Worm (Caenorhabditis elegans): ENCODE results near the gene ssq-1.

Gene ssq-1

ce11 chrIV:9825196-9825744, 27.1 kb upstream of the ssq-1 start, which contains the start of gene mtr-4 (continued):
- TF ChIP-seq ZK546.5 (tag; optimal IDR thresholded peaks at IDR 0.05) (no peak), nhr-43 (tag; optimal IDR thresholded peaks at IDR 0.05; ENCODE audit: poor library complexity, severe bottlenecking) (no peak), lin-15B (tag; optimal IDR thresholded peaks at IDR 0.05) (peak; percentile 62), nfya-1 (tag; optimal IDR thresholded peaks at IDR 0.05; ENCODE audit: insufficient read depth) (no peak), pqm-1 (tag; optimal IDR thresholded peaks at IDR 0.05) (no peak), tbx-2 (tag; optimal IDR thresholded peaks at IDR 0.05) (no peak), fos-1 (tag; optimal IDR thresholded peaks at IDR 0.05) (no peak), ztf-4 (tag; optimal IDR thresholded peaks at IDR 0.05) (no peak), snpc-4 (tag; optimal IDR thresholded peaks at IDR 0.05) (no peak), ztf-11 (tag; optimal IDR thresholded peaks at IDR 0.05) (no peak)

ce11 chrIV:9832586-9832985, 19.8 kb upstream of the ssq-1 start, which contains the start of gene kin-21:
TSS of gene kin-21 (plus strand) at chrIV:9832886.
- TF ChIP-seq unc-62 (GFP tag; optimal IDR thresholded peaks at IDR 0.05) = no peak
- no peak for TF ChIP-seq fos-1 (tag; optimal IDR thresholded peaks at IDR 0.05)
- TF ChIP-seq ztf-11 (tag; optimal IDR thresholded peaks at IDR 0.05) = no peak
- TF ChIP-seq daf-12 (tag; optimal IDR thresholded peaks at IDR 0.05) = no peak
- no peak for TF ChIP-seq tbx-2 (tag; optimal IDR thresholded peaks at IDR 0.05)
- TF ChIP-seq lsy-12 (tag; optimal IDR thresholded peaks at IDR 0.05) = no peak
- TF ChIP-seq R02D3.7 (tag; optimal IDR thresholded peaks at IDR 0.05) = no peak
- no peak for TF ChIP-seq egl-27 (tag; optimal IDR thresholded peaks at IDR 0.05)
- no peak for TF ChIP-seq elt-1 (tag; optimal IDR thresholded peaks at IDR 0.05)
- TF ChIP-seq ceh-16 (tag; optimal IDR thresholded peaks at IDR 0.05) = no peak
- TF ChIP-seq jun-1 (tag; optimal IDR thresholded peaks at IDR 0.05) = no peak
- no peak for TF ChIP-seq eor-1 (tag; optimal IDR thresholded peaks at IDR 0.05)
- TF ChIP-seq skn-1 (tag; optimal IDR thresholded peaks at IDR 0.05) = no peak
- TF ChIP-seq nhr-43 (tag; optimal IDR thresholded peaks at IDR 0.05; ENCODE audit: poor library complexity, severe bottlenecking) = no peak
- TF ChIP-seq nhr-23 (tag; optimal IDR thresholded peaks at IDR 0.05) = no peak
- no peak for TF ChIP-seq nhr-25 (tag; optimal IDR thresholded peaks at IDR 0.05)
- no peak for TF ChIP-seq nhr-11 (tag; optimal IDR thresholded peaks at IDR 0.05)
- no peak for TF ChIP-seq ama-1 (optimal IDR thresholded peaks at IDR 0.05)
- TF ChIP-seq fkh-10 (GFP tag; optimal IDR thresholded peaks at IDR 0.05) = no peak

DNA sequence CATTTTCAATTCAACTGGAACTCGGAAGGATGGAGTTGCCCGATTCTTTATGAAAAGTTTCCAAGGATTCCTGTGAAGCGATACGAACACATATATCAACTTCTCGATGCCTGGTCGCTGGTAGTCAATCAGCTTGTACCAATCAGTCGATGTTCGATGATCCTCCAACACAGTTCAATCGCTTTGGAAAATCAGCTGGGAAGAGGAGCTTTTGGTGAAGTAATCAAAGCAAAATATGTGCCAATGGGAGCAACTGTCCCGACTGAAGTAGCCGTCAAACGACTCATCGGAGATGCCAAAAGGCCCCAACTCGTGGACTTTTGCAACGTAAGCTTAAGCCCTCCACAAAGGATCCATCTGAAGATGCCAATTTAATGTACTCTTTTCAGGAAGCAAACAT, 19.0 kb upstream of the ssq-1 start:
- TF ChIP-seq nhr-23 (tag; optimal IDR thresholded peaks at IDR 0.05) (no peak), unc-39 (tag; optimal IDR thresholded peaks at IDR 0.05) (no peak), nhr-12 (tag; optimal IDR thresholded peaks at IDR 0.05) (no peak), tbx-2 (tag; optimal IDR thresholded peaks at IDR 0.05) (no peak), hmg-11 (tag; optimal IDR thresholded peaks at IDR 0.05) (no peak), lin-39 (tag; optimal IDR thresholded peaks at IDR 0.05) (no peak), nhr-77 (tag; optimal IDR thresholded peaks at IDR 0.05) (no peak), lin-15B (tag; optimal IDR thresholded peaks at IDR 0.05) (no peak), zag-1 (tag; optimal IDR thresholded peaks at IDR 0.05) (no peak), ceh-9 (tag; optimal IDR thresholded peaks at IDR 0.05) (no peak), snpc-4 (tag; optimal IDR thresholded peaks at IDR 0.05) (no peak), eor-1 (tag; optimal IDR thresholded peaks at IDR 0.05) (no peak), nhr-43 (tag; optimal IDR thresholded peaks at IDR 0.05; ENCODE audit: poor library complexity, severe bottlenecking) (no peak), nhr-237 (tag; optimal IDR thresholded peaks at IDR 0.05) (no peak), elt-1 (tag; optimal IDR thresholded peaks at IDR 0.05) (no peak), fos-1 (tag; optimal IDR thresholded peaks at IDR 0.05) (no peak), ceh-82 (tag; optimal IDR thresholded peaks at IDR 0.05) (no peak)

ce11 chrIV:9836317-9836716, 16.0 kb upstream of the ssq-1 start, which contains the start of gene msp-81:
TSS of gene msp-81 (minus strand) at chrIV:9836417.
- TF ChIP-seq fkh-10 (GFP tag; optimal IDR thresholded peaks at IDR 0.05) (no peak), skn-1 (tag; optimal IDR thresholded peaks at IDR 0.05) (no peak), ama-1 (optimal IDR thresholded peaks at IDR 0.05) (no peak), ceh-9 (tag; optimal IDR thresholded peaks at IDR 0.05) (no peak), zag-1 (tag; optimal IDR thresholded peaks at IDR 0.05) (no peak), lin-39 (tag; optimal IDR thresholded peaks at IDR 0.05) (no peak), aly-2 (tag; optimal IDR thresholded peaks at IDR 0.05) (no peak), nhr-43 (tag; optimal IDR thresholded peaks at IDR 0.05; ENCODE audit: poor library complexity, severe bottlenecking) (no peak), fos-1 (tag; optimal IDR thresholded peaks at IDR 0.05) (no peak), ztf-11 (tag; optimal IDR thresholded peaks at IDR 0.05) (no peak), nfya-1 (tag; optimal IDR thresholded peaks at IDR 0.05; ENCODE audit: insufficient read depth) (no peak), tbx-2 (tag; optimal IDR thresholded peaks at IDR 0.05) (no peak), unc-39 (tag; optimal IDR thresholded peaks at IDR 0.05) (no peak), sea-2 (GFP tag; optimal IDR thresholded peaks at IDR 0.05) (no peak), nhr-25 (tag; optimal IDR thresholded peaks at IDR 0.05) (no peak)
